Worm (Caenorhabditis elegans) whole organism, young adult: ENCODE data around the gene ckb-3.

Experiments used
- let-607 ChIP-seq, 2 experiments: fragments of 200-800 bp in 1 of 2; sonication (Bioruptor generic) in 1 of 2; sonication (generic microtip) in 1 of 2; optimal IDR thresholded peaks; 2 replicates each; lab custom pipeline; 2016 to 2018; ENCODE audit warnings: mild to moderate bottlenecking in 2 of 2, missing compliant biosample characterization in 2 of 2, missing genetic modification characterization in 2 of 2, moderate library complexity in 2 of 2, missing genotype in 1 of 2
- nfya-1 ChIP-seq: sonication (generic microtip); optimal IDR thresholded peaks from 2 replicates; lab custom pipeline; 2017; ENCODE audit warnings: antibody characterized with exemption, missing compliant biosample characterization, missing genetic modification characterization, borderline replicate concordance; ENCODE audit not compliant: insufficient read depth
- nhr-90 ChIP-seq: sonication (generic microtip); optimal IDR thresholded peaks from 2 replicates; lab custom pipeline; 2016; ENCODE audit warnings: missing genotype, mild to moderate bottlenecking, missing genetic modification characterization, missing compliant biosample characterization
- snpc-3.4 ChIP-seq: sonication (generic microtip); optimal IDR thresholded peaks from 2 replicates; lab custom pipeline; 2017; ENCODE audit warnings: missing genetic modification characterization, mild to moderate bottlenecking, missing compliant biosample characterization, antibody characterized with exemption, moderate library complexity, missing genotype, missing genetic modification reagents
- unc-62 ChIP-seq: fragments of 150-350 bp; optimal IDR thresholded peaks from 2 replicates; lab custom pipeline; 2014; ENCODE audit warnings: missing biosample characterization, missing genetic modification reagents, missing genetic modification characterization

- no peak for TF ChIP-seq unc-62
- no peak for TF ChIP-seq nhr-90 (tag; lab: Kevin White, UChicago)
- no peak for TF ChIP-seq let-607 (tag; optimal IDR thresholded peaks at IDR 0.05; lab: Kevin White, UChicago)
- TF ChIP-seq nfya-1 (tag; lab: Kevin White, UChicago): no peak
- no peak for TF ChIP-seq snpc-3.4 (tag; lab: Kevin White, UChicago)
These were observed 10.2 kb downstream of the ckb-3 start for ce11 chrIII:4380835-4381234.
